Fruit fly (Drosophila melanogaster) whole organism, embryonic: ENCODE measurements around the gene CG13924.

Experiments used
- CG12236 ChIP-seq: fragments of 200-800 bp; sonication (Bioruptor generic); optimal IDR thresholded peaks from 2 replicates; lab custom pipeline; 2016; ENCODE audit warnings: missing biosample characterization, missing genetic modification characterization
- CG12942 ChIP-seq: fragments of 200-800 bp; sonication (Bioruptor generic); optimal IDR thresholded peaks from 3 replicates; lab custom pipeline; 2016; ENCODE audit warnings: missing biosample characterization, missing genetic modification characterization
- CG1602 ChIP-seq: fragments of 200-800 bp; sonication (Bioruptor generic); optimal IDR thresholded peaks from 3 replicates; lab custom pipeline; 2016; ENCODE audit warnings: missing biosample characterization, missing genetic modification characterization
- CG17361 ChIP-seq: fragments of 200-800 bp; sonication (Bioruptor generic); IDR thresholded peaks from 3 replicates; pipeline ENCODE4 v1.3.6; 2022; ENCODE audit warnings: missing biosample characterization, missing genetic modification characterization
- CG3163 ChIP-seq: fragments of 200-800 bp; sonication (Bioruptor generic); optimal IDR thresholded peaks from 3 replicates; lab custom pipeline; 2016; ENCODE audit warnings: missing biosample characterization, missing genetic modification characterization
- CG3726 ChIP-seq: fragments of 200-800 bp; sonication (Bioruptor generic); IDR thresholded peaks from 3 replicates; pipeline ENCODE4, ENCODE4 v1.3.6; 2022; ENCODE audit warnings: missing biosample characterization, missing genetic modification characterization
- CG42726 ChIP-seq: fragments of 200-800 bp; sonication (Bioruptor generic); IDR thresholded peaks from 2 replicates; pipeline ENCODE4 v1.3.6; 2022; ENCODE audit warnings: missing biosample characterization, missing genetic modification characterization; ENCODE audit not compliant: partially characterized antibody
- CG4282 ChIP-seq: fragments of 200-800 bp; sonication (Bioruptor generic); optimal IDR thresholded peaks from 2 replicates; lab custom pipeline; 2016; ENCODE audit warnings: missing biosample characterization, missing genetic modification characterization
- CG5245 ChIP-seq: fragments of 200-800 bp; sonication (Bioruptor generic); optimal IDR thresholded peaks from 3 replicates; lab custom pipeline; 2016; ENCODE audit warnings: missing biosample characterization, missing genetic modification characterization
- CG6272 ChIP-seq: fragments of 200-800 bp; sonication (Bioruptor generic); IDR thresholded peaks from 2 replicates; pipeline ENCODE4 v1.3.6; 2022; ENCODE audit warnings: missing biosample characterization, missing genetic modification characterization
- CG8478 ChIP-seq: fragments of >200 bp; optimal IDR thresholded peaks from 2 replicates; lab custom pipeline; 2018
- D ChIP-seq, 2 experiments: fragments of 200-800 bp in 1 of 2; fragments of >200 bp in 1 of 2; sonication (Bioruptor generic) in 1 of 2; optimal IDR thresholded peaks; 2 replicates in 1 of 2; 3 replicates in 1 of 2; lab custom pipeline; 2017; ENCODE audit warnings: mild to moderate bottlenecking in 1 of 2, missing biosample characterization in 1 of 2, missing genetic modification characterization in 1 of 2, missing genetic modification reagents in 1 of 2
- Dfd ChIP-seq, 2 experiments: fragments of >200 bp; optimal IDR thresholded peaks; 2 replicates each; lab custom pipeline; 2017; ENCODE audit warnings: missing biosample characterization in 2 of 2, missing genetic modification characterization in 2 of 2
- Dll ChIP-seq: fragments of 200-800 bp; sonication (Bioruptor generic); IDR thresholded peaks from 4 replicates; pipeline ENCODE4 v1.3.6; 2022; ENCODE audit warnings: missing biosample characterization, missing genetic modification characterization; ENCODE audit not compliant: partially characterized antibody
- Elba2 ChIP-seq: fragments of 200-800 bp; sonication (Bioruptor generic); optimal IDR thresholded peaks from 3 replicates; lab custom pipeline; 2016; ENCODE audit warnings: missing biosample characterization, missing genetic modification characterization
- Gsc ChIP-seq: fragments of 200-800 bp; sonication (Bioruptor generic); IDR thresholded peaks from 2 replicates; pipeline ENCODE4 v1.3.6; 2022; ENCODE audit warnings: missing biosample characterization, missing genetic modification characterization
- HHEX ChIP-seq: fragments of 200-800 bp; sonication (Bioruptor generic); optimal IDR thresholded peaks from 3 replicates; lab custom pipeline; 2017; ENCODE audit warnings: missing biosample characterization, mild to moderate bottlenecking, missing genetic modification characterization, missing genetic modification reagents
- HLHmδ ChIP-seq: fragments of 200-800 bp; sonication (Bioruptor generic); optimal IDR thresholded peaks from 2 replicates; lab custom pipeline; 2018; ENCODE audit warnings: missing biosample characterization, mild to moderate bottlenecking, missing genetic modification characterization, moderate library complexity
- Hand ChIP-seq: fragments of 200-800 bp; sonication (Bioruptor generic); optimal IDR thresholded peaks from 2 replicates; lab custom pipeline; 2017; ENCODE audit warnings: mild to moderate bottlenecking, missing biosample characterization, missing genetic modification reagents, missing genetic modification characterization
- HmgZ ChIP-seq: fragments of 200-800 bp; sonication (Bioruptor generic); optimal IDR thresholded peaks from 2 replicates; lab custom pipeline; 2018; ENCODE audit warnings: missing biosample characterization, mild to moderate bottlenecking, missing genetic modification characterization
- Jarid2 ChIP-seq: fragments of 200-800 bp; sonication (Bioruptor generic); optimal IDR thresholded peaks from 3 replicates; lab custom pipeline; 2017; ENCODE audit warnings: mild to moderate bottlenecking, missing biosample characterization, missing genetic modification reagents, missing genetic modification characterization
- Mad ChIP-seq: fragments of 200-800 bp; sonication (Bioruptor generic); optimal IDR thresholded peaks from 2 replicates; lab custom pipeline; 2016; ENCODE audit warnings: missing biosample characterization, missing genetic modification characterization
- Mrtf ChIP-seq: fragments of 200-800 bp; sonication (Bioruptor generic); IDR thresholded peaks from 3 replicates; pipeline ENCODE4 v1.3.6; 2022; ENCODE audit warnings: missing biosample characterization, missing genetic modification characterization
- Rx ChIP-seq: fragments of 200-800 bp; sonication (Bioruptor generic); IDR thresholded peaks from 2 replicates; pipeline ENCODE4 v1.3.6; 2022; ENCODE audit warnings: missing biosample characterization, missing genetic modification characterization
- Six4 ChIP-seq: fragments of 200-800 bp; sonication (Bioruptor generic); optimal IDR thresholded peaks from 2 replicates; lab custom pipeline; 2016; ENCODE audit warnings: missing biosample characterization, missing genetic modification characterization
- Tbp ChIP-seq: fragments of >200 bp; optimal IDR thresholded peaks from 2 replicates; lab custom pipeline; 2018; ENCODE audit warnings: missing biosample characterization, missing genetic modification characterization
- Usf ChIP-seq: fragments of 200-800 bp; sonication (Bioruptor generic); optimal IDR thresholded peaks from 2 replicates; lab custom pipeline; 2017; ENCODE audit warnings: missing genotype, missing biosample characterization, missing genetic modification characterization
- aop ChIP-seq: fragments of 200-800 bp; sonication (Bioruptor generic); IDR thresholded peaks from 2 replicates; pipeline ENCODE4 v1.3.6; 2022; ENCODE audit warnings: missing biosample characterization, missing genetic modification characterization
- ase ChIP-seq: fragments of 200-800 bp; sonication (Bioruptor generic); IDR thresholded peaks from 3 replicates; pipeline ENCODE4 v1.3.6; 2022; ENCODE audit warnings: missing biosample characterization, missing genetic modification characterization
- bigmax ChIP-seq: fragments of 200-800 bp; sonication (Bioruptor generic); optimal IDR thresholded peaks from 2 replicates; lab custom pipeline; 2018; ENCODE audit warnings: missing biosample characterization, mild to moderate bottlenecking, missing genetic modification characterization
- croc ChIP-seq: fragments of 200-800 bp; sonication (Bioruptor generic); conservative IDR thresholded peaks from 3 replicates; pipeline ENCODE4 v1.3.6; 2022; ENCODE audit warnings: missing biosample characterization, missing genetic modification characterization
- dan ChIP-seq: fragments of 200-800 bp; sonication (Bioruptor generic); IDR thresholded peaks from 2 replicates; pipeline ENCODE4 v1.3.6; 2022; ENCODE audit warnings: missing biosample characterization, missing genetic modification characterization
- dimm ChIP-seq: fragments of 200-800 bp; sonication (Bioruptor generic); IDR thresholded peaks from 2 replicates; pipeline ENCODE4 v1.3.6; 2022; ENCODE audit warnings: missing biosample characterization, missing genetic modification characterization
- dysf ChIP-seq: fragments of 200-800 bp; sonication (Bioruptor generic); IDR thresholded peaks from 3 replicates; pipeline ENCODE4 v1.3.6; 2022; ENCODE audit warnings: missing biosample characterization, missing genetic modification characterization
- ewg ChIP-seq: fragments of 200-800 bp; sonication (Bioruptor generic); optimal IDR thresholded peaks from 3 replicates; lab custom pipeline; 2017; ENCODE audit warnings: mild to moderate bottlenecking, missing biosample characterization, missing genetic modification reagents, missing genetic modification characterization
- fru ChIP-seq: fragments of >200 bp; optimal IDR thresholded peaks from 2 replicates; lab custom pipeline; 2017
- gsb ChIP-seq: fragments of 200-800 bp; sonication (Bioruptor generic); IDR thresholded peaks from 2 replicates; pipeline ENCODE4 v1.3.6; 2022; ENCODE audit warnings: missing biosample characterization, missing genetic modification characterization
- her ChIP-seq: fragments of 200-800 bp; sonication (Bioruptor generic); optimal IDR thresholded peaks from 2 replicates; lab custom pipeline; 2016; ENCODE audit warnings: missing biosample characterization, missing genetic modification characterization
- lab ChIP-seq: fragments of 200-800 bp; sonication (Bioruptor generic); optimal IDR thresholded peaks from 3 replicates; lab custom pipeline; 2017; ENCODE audit warnings: missing biosample characterization, missing genetic modification characterization, mild to moderate bottlenecking, moderate library complexity, missing genetic modification reagents
- lmd ChIP-seq: fragments of 200-800 bp; sonication (Bioruptor generic); IDR thresholded peaks from 2 replicates; pipeline ENCODE4 v1.3.6; 2022; ENCODE audit warnings: missing biosample characterization, missing genetic modification characterization
- nom ChIP-seq: fragments of 200-800 bp; sonication (Bioruptor generic); optimal IDR thresholded peaks from 2 replicates; lab custom pipeline; 2017; ENCODE audit warnings: missing biosample characterization, missing genetic modification characterization, mild to moderate bottlenecking, moderate library complexity, missing genetic modification reagents
- odd ChIP-seq: fragments of 200-800 bp; sonication (Bioruptor generic); optimal IDR thresholded peaks from 2 replicates; lab custom pipeline; 2017; ENCODE audit warnings: missing biosample characterization, mild to moderate bottlenecking, missing genetic modification characterization
- sc ChIP-seq, 3 experiments: fragments of >200 bp in 2 of 3; fragments of 200-800 bp in 1 of 3; sonication (Bioruptor generic) in 1 of 3; optimal IDR thresholded peaks; 2 replicates in 2 of 3; 3 replicates in 1 of 3; lab custom pipeline; 2017; ENCODE audit warnings: mild to moderate bottlenecking in 1 of 3, missing biosample characterization in 1 of 3, missing genetic modification characterization in 1 of 3, missing genetic modification reagents in 1 of 3
- scrt ChIP-seq: fragments of 200-800 bp; sonication (Bioruptor generic); optimal IDR thresholded peaks from 2 replicates; lab custom pipeline; 2018; ENCODE audit warnings: missing biosample characterization, mild to moderate bottlenecking, missing genetic modification characterization, moderate library complexity
- sim ChIP-seq: fragments of 200-800 bp; sonication (Bioruptor generic); IDR thresholded peaks from 2 replicates; pipeline ENCODE4 v1.3.6; 2022; ENCODE audit warnings: missing biosample characterization, missing genetic modification characterization
- slp2 ChIP-seq: fragments of 200-800 bp; sonication (Bioruptor generic); optimal IDR thresholded peaks from 2 replicates; lab custom pipeline; 2016; ENCODE audit warnings: missing biosample characterization, missing genetic modification characterization
- sug ChIP-seq: fragments of 200-800 bp; optimal IDR thresholded peaks from 2 replicates; lab custom pipeline; 2019; ENCODE audit warnings: missing biosample characterization, mild to moderate bottlenecking, missing genetic modification characterization, moderate library complexity
- tio ChIP-seq: fragments of 200-800 bp; sonication (Bioruptor generic); optimal IDR thresholded peaks from 2 replicates; lab custom pipeline; 2017; ENCODE audit warnings: missing biosample characterization, missing genetic modification characterization, inconsistent platforms
- unc-4 ChIP-seq: fragments of 200-800 bp; sonication (Bioruptor generic); IDR thresholded peaks from 2 replicates; pipeline ENCODE4 v1.3.6; 2022; ENCODE audit warnings: missing biosample characterization, missing genetic modification characterization; ENCODE audit not compliant: partially characterized antibody
- usp ChIP-seq: fragments of >200 bp; optimal IDR thresholded peaks from 2 replicates; lab custom pipeline; 2017; ENCODE audit warnings: missing biosample characterization, missing genetic modification characterization
- zfh2 ChIP-seq: fragments of 200-800 bp; sonication (Bioruptor generic); optimal IDR thresholded peaks from 2 replicates; lab custom pipeline; 2016; ENCODE audit warnings: missing biosample characterization, missing genetic modification characterization

Gene CG13924

DNA sequence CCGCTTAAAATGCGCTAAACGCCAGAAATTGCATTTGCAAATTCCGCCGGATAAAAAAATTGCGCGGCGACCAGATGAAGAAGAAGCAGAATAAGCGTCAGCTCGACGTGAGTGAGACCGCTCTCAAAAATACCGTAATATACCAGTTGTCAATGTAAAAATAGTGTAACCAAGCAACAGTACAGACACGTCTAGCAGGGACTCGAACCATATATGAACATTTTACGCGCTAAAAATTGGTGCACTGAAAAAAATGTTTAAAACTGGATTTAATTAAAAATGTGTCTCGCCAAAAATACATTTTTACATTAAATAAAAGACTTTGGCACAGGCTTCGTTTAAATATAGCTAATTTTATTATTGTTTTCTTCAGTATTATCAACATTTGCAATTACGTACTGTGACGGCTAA lies 6.4 kb downstream of the CG13924 start, which contains the start of gene dre4 (continued):
- peak; percentile 18; the same call in 1 of the 2 replicates for TF ChIP-seq dimm (GFP tag; lab: Robert Waterston, UW)
- no peak for TF ChIP-seq sim (GFP tag; lab: Robert Waterston, UW)
- no peak for TF ChIP-seq Dfd (GFP tag; optimal IDR thresholded peaks at IDR 0.05; lab: Kevin White, UChicago)
- TF ChIP-seq bigmax (GFP tag; lab: Kevin White, UChicago): no peak
- no peak for TF ChIP-seq fru (lab: Kevin White, UChicago)
- peak; percentile 73 for TF ChIP-seq CG17361 (GFP tag; lab: Robert Waterston, UW)
- TF ChIP-seq CG3726: 0 out of 3 replicates have a peak, but pooled peaks have one; percentile 29
- TF ChIP-seq ase: no peak; the same call in 2 of the 3 replicates
- peak; percentile 27 for TF ChIP-seq CG12236 (GFP tag; lab: Kevin White, UChicago)
- TF ChIP-seq tio: no peak
- TF ChIP-seq her: peak; percentile 72
- TF ChIP-seq HHEX (GFP tag; lab: Kevin White, UChicago): peak; percentile 64
- peak; percentile 47; the same call in 1 of the 2 replicates for TF ChIP-seq CG6272 (GFP tag; lab: Robert Waterston, UW)
- no peak for TF ChIP-seq odd (GFP tag; lab: Kevin White, UChicago)
- no peak for TF ChIP-seq Jarid2 (GFP tag; lab: Kevin White, UChicago)
- TF ChIP-seq Hand (GFP tag; lab: Kevin White, UChicago): no peak
- no peak for TF ChIP-seq CG8478 (lab: Kevin White, UChicago)
- TF ChIP-seq Mrtf (GFP tag; lab: Robert Waterston, UW): peak; percentile 13; the same call in 1 of the 3 replicates
- no peak for TF ChIP-seq sug (tag; lab: Kevin White, UChicago)
- TF ChIP-seq Rx (GFP tag; lab: Robert Waterston, UW): peak; percentile 50
- peak; percentile 48; the same call in 1 of the 2 replicates for TF ChIP-seq unc-4 (GFP tag; lab: Robert Waterston, UW)
- TF ChIP-seq Elba2 (GFP tag; lab: Kevin White, UChicago): peak; percentile 67
- TF ChIP-seq Mad: peak; percentile 71
- TF ChIP-seq aop (GFP tag; lab: Robert Waterston, UW): 0 out of 2 replicates have a peak, but pooled peaks have one; percentile 26
- peak; percentile 43 for TF ChIP-seq CG5245 (GFP tag; lab: Kevin White, UChicago)
- TF ChIP-seq slp2: peak; percentile 63
- TF ChIP-seq nom: peak; percentile 47
- no peak for TF ChIP-seq HLHmδ
- TF ChIP-seq scrt (GFP tag; lab: Kevin White, UChicago): peak; percentile 32
- no peak for TF ChIP-seq D (optimal IDR thresholded peaks at IDR 0.05; lab: Kevin White, UChicago)
- peak; percentile 28 for TF ChIP-seq D (GFP tag; optimal IDR thresholded peaks at IDR 0.05; lab: Kevin White, UChicago)
- TF ChIP-seq Dll (GFP tag; lab: Robert Waterston, UW): 0 out of 4 replicates have a peak, but pooled peaks have one; percentile 39
- peak; percentile 83 for TF ChIP-seq lab (GFP tag; lab: Kevin White, UChicago)
- TF ChIP-seq gsb (GFP tag; lab: Robert Waterston, UW): peak; percentile 28; the same call in 1 of the 2 replicates
- TF ChIP-seq lmd: peak; percentile 52
- no peak for TF ChIP-seq usp (GFP tag; lab: Kevin White, UChicago)
- no peak for TF ChIP-seq Gsc (GFP tag; lab: Robert Waterston, UW)
- TF ChIP-seq CG42726: no peak
- TF ChIP-seq dan (GFP tag; lab: Robert Waterston, UW): no peak
- TF ChIP-seq dysf (GFP tag; lab: Robert Waterston, UW): peak; percentile 64
- peak; percentile 60 for TF ChIP-seq Six4 (GFP tag; lab: Kevin White, UChicago)
- TF ChIP-seq ewg (GFP tag; lab: Kevin White, UChicago): peak; percentile 49
- peak; percentile 15; the same call in 1 of the 3 replicates for TF ChIP-seq croc (GFP tag; lab: Robert Waterston, UW)
- TF ChIP-seq CG12942 (GFP tag; lab: Kevin White, UChicago): peak; percentile 43
- TF ChIP-seq CG1602 (GFP tag; lab: Kevin White, UChicago): peak; percentile 62
- TF ChIP-seq zfh2 (GFP tag; lab: Kevin White, UChicago): peak; percentile 65
- peak; percentile 12 for TF ChIP-seq Usf (GFP tag; lab: Kevin White, UChicago)
- no peak for TF ChIP-seq Tbp
- no peak for TF ChIP-seq sc (optimal IDR thresholded peaks at IDR 0.05; lab: Kevin White, UChicago)
- TF ChIP-seq sc (GFP tag; optimal IDR thresholded peaks at IDR 0.05; lab: Kevin White, UChicago): peak; percentile 12
- TF ChIP-seq CG3163 (GFP tag; lab: Kevin White, UChicago): peak; percentile 30
- TF ChIP-seq CG4282 (GFP tag; lab: Kevin White, UChicago): peak; percentile 8
- peak; percentile 84 for TF ChIP-seq HmgZ (tag; lab: Kevin White, UChicago)
